Worm (Caenorhabditis elegans): ENCODE results near the gene Y46G5A.18.
A peak's percentile ranks its signal among the peaks of the same experiment; 100 is the strongest.

The Y46G5A.18 gene

ce11 chrII:12819979-12820378, 14.9 kb upstream of the Y46G5A.18 start:
- no peak for TF ChIP-seq lin-38 (GFP tag; IDR thresholded peaks at IDR 0.05)
- no peak for TF ChIP-seq tag-97 (GFP tag; IDR thresholded peaks at IDR 0.05)
- no peak for TF ChIP-seq Y48G9A.11 (GFP tag; IDR thresholded peaks at IDR 0.05)
- no peak for TF ChIP-seq madf-9 (GFP tag; conservative IDR thresholded peaks at IDR 0.05)
- TF ChIP-seq pha-4 (GFP tag; IDR thresholded peaks at IDR 0.05): no peak
- no peak for TF ChIP-seq pha-4 (tag; optimal IDR thresholded peaks at IDR 0.05)
- TF ChIP-seq ztf-11 (tag; optimal IDR thresholded peaks at IDR 0.05): no peak
- TF ChIP-seq gei-8 (GFP tag; optimal IDR thresholded peaks at IDR 0.05): no peak
- no peak for TF ChIP-seq nhr-102 (tag; optimal IDR thresholded peaks at IDR 0.05)
- no peak for TF ChIP-seq jun-1 (tag; optimal IDR thresholded peaks at IDR 0.05)
- no peak for TF ChIP-seq ceh-82 (tag; optimal IDR thresholded peaks at IDR 0.05)
- no peak for TF ChIP-seq T20F7.1 (GFP tag; optimal IDR thresholded peaks at IDR 0.05)
- no peak for TF ChIP-seq ctbp-1 (GFP tag; IDR thresholded peaks at IDR 0.05)
- no peak for TF ChIP-seq ZK546.5 (tag; optimal IDR thresholded peaks at IDR 0.05)

ce11 chrII:12818488-12818887, 13.4 kb upstream of the Y46G5A.18 start, which contains the start of gene Y46G5A.22:
TSS of gene Y46G5A.22 (minus strand) at chrII:12818588.
- TF ChIP-seq unc-62 (GFP tag; optimal IDR thresholded peaks at IDR 0.05 in 1 of 2) (peak in 1 of 2 experiments; percentile 72), unc-62 (tag; optimal IDR thresholded peaks at IDR 0.05) (no peak), lsy-2 (tag; optimal IDR thresholded peaks at IDR 0.05) (no peak), hlh-30 (tag; optimal IDR thresholded peaks at IDR 0.05; ENCODE audit: insufficient read depth) (peak; percentile 15), nhr-77 (tag; optimal IDR thresholded peaks at IDR 0.05) (no peak)

ce11 chrII:12816412-12817146, 11.5 kb upstream of the Y46G5A.18 start, which contains the start of gene acl-7:
TSS of gene acl-7 (minus strand) at chrII:12816462.
- no peak for TF ChIP-seq ceh-82 (tag; optimal IDR thresholded peaks at IDR 0.05)
- peak in 1 of 2 experiments; percentile 10 for TF ChIP-seq mdl-1 (tag; optimal IDR thresholded peaks at IDR 0.05)
- TF ChIP-seq nhr-28 (tag; optimal IDR thresholded peaks at IDR 0.05): peak; percentile 43
- TF ChIP-seq dve-1 (tag; optimal IDR thresholded peaks at IDR 0.05; ENCODE audit: insufficient read depth): peak; percentile 55
- no peak for TF ChIP-seq gei-8 (GFP tag; optimal IDR thresholded peaks at IDR 0.05)
- TF ChIP-seq saeg-2 (GFP tag; IDR thresholded peaks at IDR 0.05): no peak
- no peak for TF ChIP-seq F10B5.3 (tag; optimal IDR thresholded peaks at IDR 0.05)
- no peak for TF ChIP-seq ctbp-1 (GFP tag; IDR thresholded peaks at IDR 0.05)
- no peak for TF ChIP-seq spr-3 (GFP tag; optimal IDR thresholded peaks at IDR 0.05)
- no peak for TF ChIP-seq egl-43 (GFP tag; IDR thresholded peaks at IDR 0.05)
- peak; percentile 82 for TF ChIP-seq pqm-1 (tag; optimal IDR thresholded peaks at IDR 0.05)
- no peak for TF ChIP-seq nhr-25 (tag; optimal IDR thresholded peaks at IDR 0.05; ENCODE audit: borderline replicate concordance, insufficient read depth)
- TF ChIP-seq daf-8 (GFP tag; IDR thresholded peaks at IDR 0.05): no peak
- no peak for TF ChIP-seq hif-1 (tag; optimal IDR thresholded peaks at IDR 0.05)
- TF ChIP-seq dmd-8 (GFP tag; IDR thresholded peaks at IDR 0.05): no peak
- no peak for TF ChIP-seq Y105C5A.15 (GFP tag; IDR thresholded peaks at IDR 0.05)
- TF ChIP-seq duxl-1 (tag; optimal IDR thresholded peaks at IDR 0.05; ENCODE audit: poor library complexity): no peak
- TF ChIP-seq nhr-76 (tag; optimal IDR thresholded peaks at IDR 0.05): no peak
- TF ChIP-seq skn-1 (tag; optimal IDR thresholded peaks at IDR 0.05): no peak
- TF ChIP-seq nhr-11 (tag; optimal IDR thresholded peaks at IDR 0.05): no peak
- peak; percentile 40 for TF ChIP-seq hlh-11 (tag; optimal IDR thresholded peaks at IDR 0.05)
- TF ChIP-seq snpc-4 (tag; optimal IDR thresholded peaks at IDR 0.05): no peak
- peak; percentile 41 for TF ChIP-seq hlh-30 (tag; optimal IDR thresholded peaks at IDR 0.05; ENCODE audit: insufficient read depth)
- no peak for TF ChIP-seq cey-2 (tag; optimal IDR thresholded peaks at IDR 0.05; ENCODE audit: borderline replicate concordance, insufficient read depth)
- TF ChIP-seq daf-16 (GFP tag; optimal IDR thresholded peaks at IDR 0.05): no peak
- TF ChIP-seq daf-16 (tag; optimal IDR thresholded peaks at IDR 0.05): peak; percentile 52
- no peak for TF ChIP-seq ceh-32 (tag; optimal IDR thresholded peaks at IDR 0.05; ENCODE audit: poor library complexity)
- peak; percentile 92 for TF ChIP-seq mdt-29 (GFP tag; IDR thresholded peaks at IDR 0.05)
- TF ChIP-seq mxl-3 (GFP tag; optimal IDR thresholded peaks at IDR 0.05): no peak
- TF ChIP-seq ces-1 (GFP tag; optimal IDR thresholded peaks at IDR 0.05): no peak
- TF ChIP-seq dmd-6 (GFP tag; IDR thresholded peaks at IDR 0.05): peak; percentile 46; the same call in 1 of the 2 replicates
- no peak for TF ChIP-seq lin-38 (GFP tag; IDR thresholded peaks at IDR 0.05)

Data from whole organism, L4 larva.